Fruit fly (Drosophila melanogaster) Kc167 (cell line): Measurements from ENCODE around the gene eag.

Source experiments
- Myc ChIP-seq: fragments of >200 bp; optimal IDR thresholded peaks from 2 replicates; lab custom pipeline; 2017; ENCODE audit warnings: missing external identifiers
- Sin3A ChIP-seq: fragments of >200 bp; optimal IDR thresholded peaks from 2 replicates; lab custom pipeline; 2018; ENCODE audit warnings: missing external identifiers
- psq ChIP-seq: fragments of >200 bp; optimal IDR thresholded peaks from 2 replicates; lab custom pipeline; 2017; ENCODE audit warnings: missing external identifiers

DNA sequence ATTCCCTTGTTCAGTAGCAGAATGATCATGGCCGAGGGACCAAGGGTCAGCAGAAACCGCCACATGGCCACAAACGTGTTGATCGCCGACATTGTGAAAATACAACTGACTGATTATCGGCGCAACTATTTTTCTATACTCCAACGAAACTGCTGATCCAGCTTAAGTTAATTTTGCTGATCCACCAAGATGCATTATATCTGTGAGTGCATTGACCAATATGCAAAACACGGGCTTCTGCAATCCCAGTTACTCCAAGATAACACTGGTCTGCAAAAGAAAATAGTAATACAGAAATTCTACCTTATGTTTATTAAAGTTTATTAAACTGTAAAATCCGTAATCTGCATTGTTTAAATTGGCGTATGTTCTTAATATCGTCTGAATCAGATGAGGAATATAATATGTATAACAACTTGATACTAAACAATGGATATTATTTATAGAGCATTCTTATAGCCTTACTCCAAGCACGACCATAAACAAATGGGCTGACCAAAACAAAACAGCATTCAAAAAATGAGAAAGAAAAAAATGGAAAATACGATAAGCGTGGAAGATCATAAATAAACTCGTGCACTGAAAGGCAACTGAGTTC is 41.5 kb upstream of the eag start, which contains the start of gene CG12398:
- no peak for TF ChIP-seq Myc
- TF ChIP-seq psq (lab: Kevin White, UChicago), result no peak
- no peak for TF ChIP-seq Sin3A (lab: Kevin White, UChicago)
